Worm (Caenorhabditis elegans): Measurements from ENCODE around the gene acl-1.

DNA sequence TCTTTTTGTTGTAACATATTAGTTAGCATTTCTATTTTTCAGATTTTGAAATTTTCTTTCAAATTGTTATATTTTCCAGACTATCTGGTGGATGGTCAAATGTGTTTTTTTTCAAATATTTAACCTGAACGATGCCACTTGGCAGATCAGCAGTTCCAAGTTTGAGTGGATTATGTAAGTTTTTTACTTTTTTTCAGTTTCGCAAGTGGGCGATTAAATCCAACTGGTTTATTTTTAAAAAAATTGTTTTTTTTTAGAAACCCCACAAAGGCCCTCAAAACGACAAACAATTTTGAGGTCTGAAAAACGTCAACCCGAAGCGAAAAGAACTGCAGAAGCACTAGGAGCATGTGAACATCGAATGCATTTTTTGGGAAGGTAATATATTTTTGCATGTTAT, 22.8 kb upstream of the acl-1 start, which contains the start of gene Y7A5A.9:
- TF ChIP-seq snpc-4 (tag; optimal IDR thresholded peaks at IDR 0.05): no peak
- no peak for TF ChIP-seq fos-1 (tag; optimal IDR thresholded peaks at IDR 0.05)
- no peak for TF ChIP-seq unc-39 (tag; optimal IDR thresholded peaks at IDR 0.05)
- TF ChIP-seq unc-62 (GFP tag; optimal IDR thresholded peaks at IDR 0.05): no peak
- no peak for TF ChIP-seq ztf-11 (tag; optimal IDR thresholded peaks at IDR 0.05)
- TF ChIP-seq lin-13 (GFP tag; optimal IDR thresholded peaks at IDR 0.05): no peak
- TF ChIP-seq ZK546.5 (tag; optimal IDR thresholded peaks at IDR 0.05): no peak
- no peak for TF ChIP-seq mdl-1 (tag; optimal IDR thresholded peaks at IDR 0.05)
- TF ChIP-seq dmd-4 (tag; optimal IDR thresholded peaks at IDR 0.05): no peak
- TF ChIP-seq blmp-1 (tag; optimal IDR thresholded peaks at IDR 0.05; ENCODE audit: insufficient read depth): no peak
- TF ChIP-seq lin-39 (tag; optimal IDR thresholded peaks at IDR 0.05): no peak
- no peak for TF ChIP-seq nhr-77 (tag; optimal IDR thresholded peaks at IDR 0.05)
- no peak for TF ChIP-seq ama-1 (optimal IDR thresholded peaks at IDR 0.05)
